Worm (Caenorhabditis elegans) whole organism, midembryonic: ENCODE results near the gene F48G7.12.

Experiments
- flt-1 ChIP-seq: fragments of 200-800 bp; sonication (Bioruptor generic); IDR thresholded peaks from 2 replicates; pipeline ENCODE4 v1.3.6; 2022; ENCODE audit warnings: missing genetic modification characterization, missing compliant biosample characterization
- klf-2 ChIP-seq: fragments of 200-800 bp; sonication (Bioruptor generic); conservative IDR thresholded peaks from 2 replicates; pipeline ENCODE4 v1.3.6; 2022; ENCODE audit warnings: missing genetic modification reagents, missing genetic modification characterization, missing compliant biosample characterization
- ztf-29 ChIP-seq: fragments of 200-800 bp; sonication (Bioruptor generic); IDR thresholded peaks from 2 replicates; pipeline ENCODE4 v1.3.6; 2022; ENCODE audit warnings: missing genetic modification reagents, missing genetic modification characterization, missing compliant biosample characterization

DNA sequence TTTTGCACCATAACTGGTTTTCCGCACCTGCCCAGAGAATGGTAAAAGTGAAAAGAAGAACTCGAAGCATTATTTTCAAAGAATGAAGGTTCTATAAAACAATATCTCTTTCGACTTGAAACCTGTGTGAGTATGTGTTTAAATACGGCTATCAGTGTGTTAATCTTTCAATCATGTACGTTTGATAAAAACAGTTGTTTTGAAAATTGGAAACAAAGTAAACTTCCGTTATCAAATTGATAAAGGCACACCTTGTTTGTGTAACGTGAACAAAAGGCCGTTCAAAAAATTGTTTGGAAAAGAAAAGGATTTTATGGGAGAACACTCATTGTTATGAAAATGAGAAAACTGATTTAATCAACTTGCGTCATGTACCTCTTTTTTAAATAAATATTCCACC, 19.7 kb downstream of the F48G7.12 start, which contains the start of gene F48G7.7:
- TF ChIP-seq flt-1 (GFP tag; lab: Robert Waterston, UW) (no peak), ztf-29 (no peak), klf-2 (GFP tag; lab: Robert Waterston, UW) (no peak)
